Worm (Caenorhabditis elegans): Measurements from ENCODE around the gene tasp-1.
A peak's percentile ranks its signal among the peaks of the same experiment; 100 is the strongest.

Gene tasp-1

ce11 chrIII:10810837-10811814, 52.0 kb downstream of the tasp-1 start (continued):
- no peak for TF ChIP-seq ztf-3 (GFP tag; optimal IDR thresholded peaks at IDR 0.05)
- no peak for TF ChIP-seq dpl-1 (GFP tag; optimal IDR thresholded peaks at IDR 0.05)
- TF ChIP-seq akir-1 (GFP tag; optimal IDR thresholded peaks at IDR 0.05) = no peak
- TF ChIP-seq fkh-3 (tag; optimal IDR thresholded peaks at IDR 0.05) = no peak
- no peak for TF ChIP-seq hmg-20 (GFP tag; IDR thresholded peaks at IDR 0.05)
- no peak for TF ChIP-seq zim-3 (tag; optimal IDR thresholded peaks at IDR 0.05)
- TF ChIP-seq rcor-1 (GFP tag; IDR thresholded peaks at IDR 0.05) = peak; percentile 63
- TF ChIP-seq attf-6 (GFP tag; IDR thresholded peaks at IDR 0.05) = peak; percentile 91
- peak; percentile 92 for TF ChIP-seq ceh-100 (GFP tag; IDR thresholded peaks at IDR 0.05)
- no peak for TF ChIP-seq C06A6.2 (GFP tag; conservative IDR thresholded peaks at IDR 0.05)
- TF ChIP-seq nhr-90 (tag; optimal IDR thresholded peaks at IDR 0.05) = no peak
- TF ChIP-seq F49E8.2 (tag; optimal IDR thresholded peaks at IDR 0.05; ENCODE audit: insufficient read depth) = no peak
- TF ChIP-seq ceh-40 (GFP tag; IDR thresholded peaks at IDR 0.05) = peak; percentile 70; the same call in 1 of the 2 replicates
- no peak for TF ChIP-seq ccch-3 (GFP tag; optimal IDR thresholded peaks at IDR 0.05)
- peak; percentile 76 for TF ChIP-seq nfyb-1 (GFP tag; IDR thresholded peaks at IDR 0.05)

All from whole organism, young adult.